Fruit fly (Drosophila melanogaster): ENCODE measurements around the gene CG15317.

The CG15317 gene

DNA sequence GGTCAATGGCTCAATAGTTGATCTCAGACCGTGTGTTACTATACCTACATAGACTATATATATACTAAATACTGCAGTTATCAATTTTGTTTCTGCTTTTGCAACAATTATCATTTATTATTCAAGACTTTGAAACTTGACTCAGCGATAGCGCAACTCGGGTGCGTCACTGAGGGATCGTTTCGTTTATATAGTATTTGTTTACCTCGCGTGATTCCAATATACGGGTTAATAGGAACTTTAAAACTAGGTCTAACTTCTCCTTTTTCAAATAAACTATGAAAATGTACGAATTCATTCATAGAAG lies 20.9 kb upstream of the CG15317 start:
- TF ChIP-seq NK7.1 (GFP tag; optimal IDR thresholded peaks at IDR 0.05) (no peak), nom (GFP tag; optimal IDR thresholded peaks at IDR 0.05) (peak; percentile 73)

DNA sequence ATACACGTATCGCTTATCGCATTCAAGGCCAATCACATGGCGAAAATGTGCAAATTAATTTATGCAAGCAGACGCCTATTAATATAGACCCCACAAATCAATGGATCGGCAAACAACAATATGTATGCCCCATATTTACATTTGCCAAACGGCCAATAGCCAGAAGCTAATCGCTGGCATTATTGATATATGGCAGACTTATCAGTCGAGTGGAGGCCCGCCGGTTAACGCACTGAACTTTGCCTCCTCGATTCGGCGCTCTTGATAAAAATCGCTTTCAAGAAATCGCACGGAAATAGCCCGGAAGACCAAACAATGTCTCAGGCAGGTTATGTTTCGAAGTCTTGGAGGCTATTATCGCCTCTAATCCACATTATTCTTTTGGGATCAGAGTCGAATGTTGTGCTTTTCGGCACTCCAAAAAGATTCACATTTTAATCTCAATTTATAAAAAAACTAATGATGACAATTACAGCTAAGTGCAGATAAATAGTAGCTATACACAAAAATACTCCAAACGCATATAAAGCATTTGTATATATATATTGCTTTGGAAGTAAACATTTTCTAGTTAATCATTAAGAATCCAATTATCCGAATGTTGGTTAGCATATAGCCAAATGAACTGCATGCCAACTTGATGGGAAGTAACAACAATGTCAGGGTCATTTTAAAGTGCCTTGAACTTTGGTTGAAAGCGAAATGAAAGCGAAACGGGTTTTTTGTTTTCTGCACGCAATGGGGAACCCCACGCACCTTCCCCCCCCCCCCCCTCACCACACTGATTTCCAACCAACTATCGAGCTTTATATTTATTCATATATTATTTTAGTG lies 20.4 kb upstream of the CG15317 start:
- TF ChIP-seq bsh (GFP tag; optimal IDR thresholded peaks at IDR 0.05), result no peak
- TF ChIP-seq CG11723 (GFP tag; optimal IDR thresholded peaks at IDR 0.05), result no peak
- TF ChIP-seq trem (tag; optimal IDR thresholded peaks at IDR 0.05), result no peak
- no peak for TF ChIP-seq CG15011 (GFP tag; optimal IDR thresholded peaks at IDR 0.05)
- no peak for TF ChIP-seq CG8388 (GFP tag; optimal IDR thresholded peaks at IDR 0.05)
- TF ChIP-seq Opbp (GFP tag; IDR thresholded peaks at IDR 0.05; ENCODE audit: partially characterized antibody), result no peak
- TF ChIP-seq sr (GFP tag; IDR thresholded peaks at IDR 0.05), result 0 out of 3 replicates have a peak, but pooled peaks have one; percentile 11
- TF ChIP-seq aop (GFP tag; IDR thresholded peaks at IDR 0.05), result no peak
- TF ChIP-seq CG6813 (GFP tag; optimal IDR thresholded peaks at IDR 0.05), result peak; percentile 24
- TF ChIP-seq lbe (GFP tag; optimal IDR thresholded peaks at IDR 0.05), result peak; percentile 24
- TF ChIP-seq lab (GFP tag; optimal IDR thresholded peaks at IDR 0.05), result peak; percentile 34
- TF ChIP-seq dysf (GFP tag; IDR thresholded peaks at IDR 0.05), result no peak
- TF ChIP-seq hkb (optimal IDR thresholded peaks at IDR 0.05), result no peak
- no peak for TF ChIP-seq hkb (GFP tag; IDR thresholded peaks at IDR 0.05)
- no peak for TF ChIP-seq stwl (tag; optimal IDR thresholded peaks at IDR 0.05)
- no peak for TF ChIP-seq kah (GFP tag; optimal IDR thresholded peaks at IDR 0.05)
- no peak for TF ChIP-seq B-H1 (GFP tag; IDR thresholded peaks at IDR 0.05)
- TF ChIP-seq Drgx (GFP tag; IDR thresholded peaks at IDR 0.05), result no peak
- TF ChIP-seq H15 (GFP tag; IDR thresholded peaks at IDR 0.05), result no peak
- TF ChIP-seq CG12071 (GFP tag; optimal IDR thresholded peaks at IDR 0.05), result peak; percentile 5
- TF ChIP-seq CG11696 (GFP tag; IDR thresholded peaks at IDR 0.05), result peak; percentile 63; the same call in 1 of the 2 replicates
- TF ChIP-seq nerfin-2 (GFP tag; IDR thresholded peaks at IDR 0.05; ENCODE audit: partially characterized antibody), result no peak
- TF ChIP-seq CG34376 (GFP tag; optimal IDR thresholded peaks at IDR 0.05), result peak; percentile 88
- TF ChIP-seq Tbp (GFP tag; optimal IDR thresholded peaks at IDR 0.05), result no peak
- no peak for TF ChIP-seq dimm (GFP tag; IDR thresholded peaks at IDR 0.05)
- peak; percentile 44; the same call in 1 of the 2 replicates for TF ChIP-seq crol (GFP tag; IDR thresholded peaks at IDR 0.05)
- 0 out of 3 replicates have a peak, but pooled peaks have one; percentile 28 for TF ChIP-seq zfh1 (GFP tag; IDR thresholded peaks at IDR 0.05)
- no peak for TF ChIP-seq CG1792 (GFP tag; optimal IDR thresholded peaks at IDR 0.05)
- no peak for TF ChIP-seq Hr78 (GFP tag; optimal IDR thresholded peaks at IDR 0.05)
- no peak for TF ChIP-seq Ptx1 (GFP tag; IDR thresholded peaks at IDR 0.05)
- TF ChIP-seq CG18599 (GFP tag; optimal IDR thresholded peaks at IDR 0.05), result no peak
- no peak for TF ChIP-seq CG5180 (GFP tag; optimal IDR thresholded peaks at IDR 0.05)
- no peak for TF ChIP-seq CG3407 (GFP tag; optimal IDR thresholded peaks at IDR 0.05)
- TF ChIP-seq CG4730 (GFP tag; IDR thresholded peaks at IDR 0.05), result no peak
- no peak for TF ChIP-seq CG7745 (tag; optimal IDR thresholded peaks at IDR 0.05)
- no peak for TF ChIP-seq sd (tag; optimal IDR thresholded peaks at IDR 0.05)
- no peak for TF ChIP-seq CG15073 (GFP tag; optimal IDR thresholded peaks at IDR 0.05)
- TF ChIP-seq vvl (GFP tag; IDR thresholded peaks at IDR 0.05), result peak; percentile 36; the same call in 1 of the 2 replicates
- TF ChIP-seq bigmax (GFP tag; optimal IDR thresholded peaks at IDR 0.05), result peak; percentile 39
- TF ChIP-seq rib (GFP tag; IDR thresholded peaks at IDR 0.05), result peak; percentile 32; the same call in 1 of the 2 replicates
- peak; percentile 75 for TF ChIP-seq Blimp-1 (GFP tag; optimal IDR thresholded peaks at IDR 0.05)
- TF ChIP-seq NK7.1 (GFP tag; optimal IDR thresholded peaks at IDR 0.05), result no peak
- no peak for TF ChIP-seq CG31224 (GFP tag; IDR thresholded peaks at IDR 0.05)
- TF ChIP-seq CG7839 (tag; optimal IDR thresholded peaks at IDR 0.05), result no peak
- no peak for TF ChIP-seq CG11093 (GFP tag; IDR thresholded peaks at IDR 0.05)
- no peak for TF ChIP-seq CG8944 (GFP tag; optimal IDR thresholded peaks at IDR 0.05)

All from whole organism, embryonic.